Fruit fly (Drosophila melanogaster) S2 (cell line): Measurements from ENCODE around the gene CG42823.

Experiments used
- CG8478 ChIP-seq: fragments of >200 bp; optimal IDR thresholded peaks from 2 replicates; lab custom pipeline; 2018
- CTCF ChIP-seq, 2 experiments: fragments of >200 bp; optimal IDR thresholded peaks; 2 replicates each; lab custom pipeline; 2018

The CG42823 gene

DNA sequence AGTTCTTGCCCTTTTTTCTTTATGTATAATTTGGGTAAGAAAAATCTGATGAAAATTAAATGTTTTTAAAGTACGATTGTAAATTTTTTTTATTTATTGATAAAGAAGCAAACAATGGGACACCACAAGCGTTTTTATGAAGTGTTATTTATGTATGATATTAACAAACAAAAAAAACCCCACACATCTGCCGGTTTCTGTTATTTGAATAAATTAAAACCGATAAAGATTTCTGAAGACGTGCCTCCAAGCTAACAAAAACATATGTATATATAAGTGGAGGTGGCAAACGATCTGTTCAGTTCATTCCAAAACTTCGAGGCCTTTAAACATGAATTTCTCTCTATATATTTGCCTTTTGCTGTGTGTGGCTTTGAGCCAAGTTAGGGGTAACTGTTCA is 8.7 kb upstream of the CG42823 start, which contains the start of gene CG42822:
CG42822 (plus strand) TSS at position 301 of the 400 bp plus-strand sequence.
- no peak for TF ChIP-seq CTCF (optimal IDR thresholded peaks at IDR 0.05; lab: Kevin White, UChicago)
- TF ChIP-seq CG8478 (lab: Kevin White, UChicago): no peak

DNA sequence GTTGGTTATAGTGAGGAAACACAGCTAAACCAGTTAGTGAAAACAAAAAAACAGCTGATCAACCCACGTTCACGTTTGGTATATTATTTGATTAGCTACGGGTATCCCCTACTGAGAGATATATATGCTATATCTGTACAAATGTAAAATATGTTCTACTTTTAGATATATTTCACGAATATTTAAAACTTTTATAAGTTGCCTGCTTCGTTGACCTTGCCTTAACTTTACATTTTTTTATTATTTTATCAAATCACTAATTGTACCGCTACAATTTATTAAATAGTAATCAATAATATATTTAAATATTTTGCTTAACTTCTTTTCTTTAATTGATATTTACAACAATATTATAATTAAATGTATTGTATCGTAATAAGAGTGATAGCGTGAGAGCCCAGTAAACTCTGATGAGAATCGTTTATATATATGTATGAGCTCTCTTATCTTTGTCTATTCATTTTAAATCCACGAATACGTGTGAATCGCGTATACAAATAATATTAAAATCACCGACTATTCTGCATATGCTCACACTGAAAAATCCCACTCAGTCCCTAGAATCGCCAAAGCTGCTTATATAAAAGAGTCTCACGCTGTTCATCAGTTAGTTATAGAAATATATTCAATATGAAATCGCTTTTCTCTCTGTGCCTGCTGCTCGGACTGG is 7.7 kb upstream of the CG42823 start, which contains the start of gene CG42821:
CG42821 (plus strand) TSS at position 620 of the 670 bp plus-strand sequence.
- TF ChIP-seq CTCF (optimal IDR thresholded peaks at IDR 0.05; lab: Kevin White, UChicago) (no peak), CG8478 (lab: Kevin White, UChicago) (no peak)

DNA sequence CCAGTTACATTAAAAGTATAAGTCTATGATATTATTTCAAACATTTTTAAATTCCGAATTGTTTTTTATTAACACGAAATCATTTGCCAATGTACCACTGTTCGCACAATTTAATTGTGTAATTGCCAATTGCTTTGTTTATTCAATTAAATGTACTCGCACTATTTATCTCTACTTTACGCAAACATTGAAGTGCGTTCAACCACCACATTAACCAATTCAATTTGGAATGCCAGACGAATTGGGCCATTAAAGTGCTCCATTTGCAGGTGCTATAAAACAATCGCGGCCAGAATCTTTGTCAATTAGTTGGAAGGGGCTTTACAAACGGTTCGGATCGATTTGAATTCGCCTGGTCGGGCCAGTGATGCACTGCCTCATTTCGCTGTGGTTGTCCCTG is 5.9 kb upstream of the CG42823 start, which contains the start of gene CG5863:
CG5863 (plus strand) TSS at position 301 of the 400 bp plus-strand sequence.
- TF ChIP-seq CG8478 (lab: Kevin White, UChicago) (no peak), CTCF (optimal IDR thresholded peaks at IDR 0.05; lab: Kevin White, UChicago) (no peak)

DNA sequence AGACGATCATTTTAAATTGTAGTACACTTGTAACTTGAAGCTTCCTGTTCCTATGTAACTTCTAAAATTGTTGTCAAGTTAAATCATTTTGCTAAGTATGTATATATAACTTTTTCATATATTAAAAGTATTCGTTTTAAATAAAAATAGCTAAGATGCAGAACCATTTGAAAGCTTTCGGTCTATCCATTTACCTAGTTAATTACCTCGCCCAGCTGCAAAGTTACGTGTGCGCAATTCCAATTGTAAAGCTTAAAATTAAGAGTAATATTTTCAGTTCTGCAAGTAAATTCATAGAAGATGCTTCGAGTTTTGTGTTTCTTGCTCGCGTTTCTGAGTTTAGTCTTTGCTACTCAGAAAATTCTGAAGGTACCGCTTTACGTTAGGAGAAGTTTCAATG is 4.4 kb upstream of the CG42823 start, which contains the start of gene CG5860:
CG5860 (plus strand) TSS at position 301 of the 400 bp plus-strand sequence.
- TF ChIP-seq CG8478 (lab: Kevin White, UChicago) (no peak), CTCF (optimal IDR thresholded peaks at IDR 0.05; lab: Kevin White, UChicago) (no peak)

DNA sequence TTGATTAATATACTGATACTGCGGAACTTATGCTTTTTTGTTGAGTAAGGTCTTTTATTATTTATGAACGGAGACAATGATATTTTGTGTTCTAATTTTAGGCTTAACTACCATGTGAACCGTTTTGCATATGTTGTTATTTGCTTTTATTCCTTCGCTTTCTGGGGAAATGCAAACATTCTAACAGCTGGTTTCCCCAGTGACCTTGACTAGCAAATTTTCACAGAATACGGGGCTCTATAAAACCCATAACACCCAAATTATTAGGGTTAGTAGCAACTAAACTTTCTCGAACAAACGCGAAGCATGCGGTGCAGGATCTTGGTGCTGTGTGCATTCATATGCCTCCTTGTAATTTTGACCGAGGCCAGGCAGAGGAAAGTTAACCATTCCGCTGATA is 2.7 kb upstream of the CG42823 start, which contains the start of gene CG17283:
CG17283 (plus strand) TSS at position 301 of the 400 bp plus-strand sequence.
- TF ChIP-seq CG8478 (lab: Kevin White, UChicago) (no peak), CTCF (optimal IDR thresholded peaks at IDR 0.05; lab: Kevin White, UChicago) (no peak)

DNA sequence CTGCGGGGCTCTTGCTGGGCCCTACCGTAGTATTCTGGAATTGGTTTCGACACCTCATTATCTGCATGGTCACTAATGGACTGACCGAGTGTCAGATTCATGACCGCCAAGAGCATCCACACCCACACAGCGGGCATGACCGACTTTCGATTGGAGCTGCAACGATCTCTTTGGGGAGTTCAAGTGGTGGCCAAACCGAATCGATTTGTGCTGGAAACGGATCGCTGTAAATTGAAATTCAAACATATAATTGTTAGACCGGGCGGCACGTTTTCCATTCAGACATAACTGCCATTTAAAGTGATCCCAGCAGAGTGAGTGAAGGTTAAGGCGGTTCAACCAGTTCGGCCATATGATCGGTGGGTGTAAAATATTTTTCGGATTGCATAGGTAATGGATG is 1.5 kb upstream of the CG42823 start, which contains the start of the genes CG42824 and CG42798:
CG42824 (minus strand) TSS at position 101 of the 400 bp plus-strand sequence.
CG42798 (plus strand) TSS at position 268 of the 400 bp plus-strand sequence.
- TF ChIP-seq CTCF (optimal IDR thresholded peaks at IDR 0.05; lab: Kevin White, UChicago) (no peak), CG8478 (lab: Kevin White, UChicago) (no peak)

DNA sequence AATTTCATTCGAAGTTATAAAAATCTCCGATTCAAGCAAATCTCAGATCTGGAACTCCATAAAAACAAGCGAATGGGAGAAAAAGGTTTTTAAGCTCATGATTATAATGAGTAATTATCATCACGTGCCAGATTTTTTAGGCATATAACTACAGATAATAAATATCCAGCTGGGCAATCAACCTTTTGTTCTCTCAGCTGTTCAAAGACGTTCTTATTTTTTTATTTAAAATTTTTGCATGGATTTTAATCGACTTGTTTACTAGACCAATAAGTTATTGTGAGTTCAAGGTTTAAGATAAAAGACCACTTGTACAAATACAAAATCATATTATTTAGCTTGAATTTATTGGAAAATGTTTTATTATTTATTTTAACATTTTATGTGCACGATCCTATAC is 754 bp downstream of the CG42823 start:
- TF ChIP-seq CG8478 (lab: Kevin White, UChicago) (no peak), CTCF (optimal IDR thresholded peaks at IDR 0.05; lab: Kevin White, UChicago) (no peak)

DNA sequence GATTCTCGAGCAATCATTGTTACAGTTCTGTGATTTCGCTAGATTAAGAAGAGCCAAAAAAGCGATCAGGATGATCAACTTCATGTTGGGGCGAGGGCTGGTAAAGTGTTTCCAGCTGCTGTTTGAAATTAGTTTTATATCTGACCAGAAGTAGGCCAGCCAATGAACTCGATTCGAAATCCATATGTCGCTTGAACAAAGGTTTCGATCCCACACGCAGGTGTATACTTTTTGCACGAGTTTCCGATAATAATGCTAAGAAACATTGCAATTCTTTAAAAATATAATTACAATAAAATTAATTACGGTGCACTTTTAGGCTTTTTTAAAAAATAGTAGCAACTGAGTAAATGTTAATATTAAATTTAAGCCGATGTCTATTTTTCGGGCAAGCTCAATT is 1.3 kb downstream of the CG42823 start, which contains the start of gene CG34280:
CG34280 (minus strand) TSS at position 101 of the 400 bp plus-strand sequence.
- no peak for TF ChIP-seq CG8478 (lab: Kevin White, UChicago)
- TF ChIP-seq CTCF (optimal IDR thresholded peaks at IDR 0.05; lab: Kevin White, UChicago): no peak

DNA sequence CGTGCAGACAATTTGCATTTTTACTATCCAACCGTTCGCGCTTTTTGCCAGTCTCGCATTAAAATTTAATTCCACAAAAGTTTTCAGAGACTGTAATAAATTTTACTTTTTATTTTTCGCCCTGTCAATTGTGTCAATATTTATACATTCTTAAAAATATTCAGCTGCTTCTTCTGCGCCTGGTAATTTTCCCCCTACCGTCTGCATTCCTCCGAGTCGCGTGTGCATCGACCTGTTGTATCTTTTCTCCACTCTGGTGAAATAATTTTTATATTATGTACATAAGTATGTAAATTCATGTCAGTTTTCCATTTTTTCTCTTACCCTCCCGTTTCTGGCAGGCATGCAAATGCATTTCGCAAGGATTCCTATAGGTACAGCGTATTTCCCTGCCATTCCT is 1.7 kb downstream of the CG42823 start, which contains the start of gene CG34279:
CG34279 (minus strand) TSS at position 101 of the 400 bp plus-strand sequence.
- TF ChIP-seq CTCF (optimal IDR thresholded peaks at IDR 0.05; lab: Kevin White, UChicago): no peak
- no peak for TF ChIP-seq CG8478 (lab: Kevin White, UChicago)

DNA sequence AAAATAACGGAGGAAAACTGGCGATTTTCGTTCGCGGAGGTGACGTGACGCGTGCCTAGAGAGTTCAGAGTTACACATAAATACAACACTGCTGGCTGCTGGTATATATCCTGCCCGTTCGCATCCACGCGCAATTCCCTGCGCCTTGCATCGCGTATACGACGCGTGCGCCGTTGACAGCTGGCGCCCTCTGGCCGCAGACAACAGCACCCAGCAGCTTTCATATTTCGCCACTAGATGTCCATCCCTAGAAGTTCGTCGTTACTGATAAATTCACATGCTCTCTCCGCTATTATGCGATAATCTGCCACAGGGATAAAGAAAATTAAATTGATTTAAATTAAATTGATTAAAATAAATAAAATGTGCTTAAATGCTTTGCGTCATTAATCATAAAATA is 2.5 kb downstream of the CG42823 start, which contains the start of gene Sur-8:
Sur-8 (minus strand) TSS at position 82 of the 400 bp plus-strand sequence.
- peak; percentile 90 to 92 for TF ChIP-seq CTCF (optimal IDR thresholded peaks at IDR 0.05; lab: Kevin White, UChicago)
- no peak for TF ChIP-seq CG8478 (lab: Kevin White, UChicago)

DNA sequence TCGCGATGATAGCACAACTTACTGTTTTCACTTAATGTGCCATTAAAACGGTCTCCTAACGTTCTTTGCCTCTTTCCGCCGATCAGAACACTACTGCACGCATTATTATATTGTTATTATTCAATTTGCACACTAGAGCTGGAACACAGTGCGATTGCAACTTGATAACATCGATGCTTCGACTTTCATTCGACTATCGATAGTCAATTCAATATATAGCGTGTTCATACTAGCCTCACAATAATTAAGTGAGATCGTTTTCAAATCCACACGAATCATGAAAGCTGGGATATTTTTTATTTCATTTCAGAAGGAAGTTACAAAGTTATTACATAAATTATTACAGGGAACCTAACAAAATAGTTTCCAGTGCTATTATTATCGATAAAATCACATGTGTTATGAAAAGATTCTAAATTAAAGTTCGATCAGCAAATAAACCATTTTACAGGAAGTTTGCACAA is 3.6 kb downstream of the CG42823 start:
- peak; percentile 38 to 43 for TF ChIP-seq CTCF (optimal IDR thresholded peaks at IDR 0.05; lab: Kevin White, UChicago)
- TF ChIP-seq CG8478 (lab: Kevin White, UChicago): no peak

DNA sequence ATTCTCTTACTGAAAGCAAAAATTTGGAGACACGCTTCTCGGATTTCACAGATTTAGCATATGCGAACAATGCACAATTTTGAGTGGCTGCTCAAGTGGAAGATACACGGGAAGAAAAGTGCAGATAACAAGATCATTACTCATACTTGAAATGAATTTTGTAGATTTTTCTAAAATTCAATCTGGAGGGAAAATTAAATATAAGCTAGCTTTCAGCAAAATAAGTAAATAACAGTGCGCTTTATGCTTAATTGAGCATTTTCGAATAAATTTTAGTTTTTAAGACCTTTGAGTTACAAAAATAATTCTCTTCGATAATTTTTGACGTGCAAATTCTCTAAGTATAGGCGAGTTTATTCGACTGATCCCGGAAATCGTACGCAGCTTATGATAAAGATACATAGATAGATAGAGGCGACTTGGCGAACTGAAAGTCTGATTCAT is 4.2 kb downstream of the CG42823 start:
- TF ChIP-seq CG8478 (lab: Kevin White, UChicago) (no peak), CTCF (optimal IDR thresholded peaks at IDR 0.05; lab: Kevin White, UChicago) (no peak)

DNA sequence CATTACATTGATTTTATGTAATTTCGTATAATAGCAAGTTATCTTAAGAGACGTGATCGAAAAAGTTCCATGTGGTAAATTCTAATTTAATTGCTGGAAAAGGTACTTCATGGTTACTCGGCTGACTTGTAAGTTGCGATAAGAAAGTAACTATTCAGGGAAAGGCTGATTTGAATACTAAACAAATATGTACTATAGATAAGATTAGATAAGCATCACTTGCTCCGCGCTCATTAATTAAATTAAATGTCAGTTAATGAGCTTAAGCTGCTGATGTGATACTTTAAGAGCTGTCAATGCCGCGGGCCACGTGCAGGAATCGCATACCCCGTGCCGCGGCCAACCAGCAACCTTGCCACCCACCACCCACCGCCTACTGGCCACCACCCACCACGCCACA is 4.8 kb downstream of the CG42823 start:
- TF ChIP-seq CTCF (optimal IDR thresholded peaks at IDR 0.05; lab: Kevin White, UChicago): no peak
- no peak for TF ChIP-seq CG8478 (lab: Kevin White, UChicago)

DNA sequence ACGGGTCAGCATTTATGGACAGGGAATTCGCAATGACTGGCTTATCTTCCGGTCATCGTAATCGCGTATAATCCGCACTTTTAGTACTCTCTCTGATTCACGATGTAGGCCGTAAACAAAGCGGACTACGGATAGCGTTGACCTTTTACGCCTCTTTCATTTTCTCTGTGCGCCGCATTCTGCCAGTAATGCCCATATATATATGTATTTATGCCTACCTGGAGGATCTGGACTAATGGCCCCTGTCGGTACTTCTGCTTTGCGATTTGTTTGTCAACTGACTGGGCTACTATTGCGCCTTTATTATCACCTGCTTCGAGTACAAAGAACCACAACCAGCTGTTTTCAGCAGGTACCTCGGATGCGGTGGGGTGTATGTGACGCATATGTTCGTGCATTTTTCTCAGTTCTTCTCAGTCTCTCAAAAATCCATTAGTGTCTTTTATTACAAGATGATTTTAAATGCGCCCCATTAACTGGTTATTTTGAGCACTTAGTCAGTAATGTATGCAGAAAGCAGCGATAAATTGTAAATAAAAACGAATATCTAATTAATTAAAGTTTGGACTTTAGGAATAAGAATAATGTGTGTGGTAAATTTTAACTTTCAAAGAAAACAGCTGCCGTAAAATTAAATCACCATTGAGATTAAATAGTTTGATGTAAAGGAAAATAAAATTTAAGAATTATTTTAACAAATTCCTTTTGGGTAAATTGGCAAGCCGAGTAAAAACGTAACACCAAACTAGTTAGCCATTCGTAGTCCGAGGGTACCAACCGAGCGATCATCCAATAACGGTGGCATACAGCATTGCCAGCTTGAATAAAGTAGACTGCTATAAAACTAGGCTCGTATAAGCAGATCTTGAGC is 10.4 kb downstream of the CG42823 start, which contains the start of gene CREG:
CREG (minus strand) TSS at position 323 of the 871 bp plus-strand sequence.
- TF ChIP-seq CTCF (optimal IDR thresholded peaks at IDR 0.05; lab: Kevin White, UChicago): no peak
- no peak for TF ChIP-seq CG8478 (lab: Kevin White, UChicago)
